Fruit fly (Drosophila melanogaster) Kc167 (cell line): Measurements from ENCODE around the gene SMC1.

ENCODE experiments used
- h ChIP-seq: fragments of >200 bp; optimal IDR thresholded peaks from 3 replicates; lab custom pipeline; 2018; ENCODE audit warnings: missing external identifiers
- insv ChIP-seq: fragments of >200 bp; optimal IDR thresholded peaks from 3 replicates; lab custom pipeline; 2018; ENCODE audit warnings: missing external identifiers
- psq ChIP-seq: fragments of >200 bp; optimal IDR thresholded peaks from 2 replicates; lab custom pipeline; 2017; ENCODE audit warnings: missing external identifiers
- ttk ChIP-seq: sonication (Bioruptor generic); optimal IDR thresholded peaks from 2 replicates; lab custom pipeline; 2017; ENCODE audit warnings: missing external identifiers

- TF ChIP-seq ttk (lab: Kevin White, UChicago) = no peak
- TF ChIP-seq h (lab: Kevin White, UChicago) = no peak
- TF ChIP-seq insv = no peak
- TF ChIP-seq psq (lab: Kevin White, UChicago) = no peak
Measured at dm6 chr3R:24046580-24047225, 11.4 kb upstream of the SMC1 start.
